Fruit fly (Drosophila melanogaster): ENCODE data around the gene HLH3B.
A peak's percentile ranks its signal among the peaks of the same experiment; 100 is the strongest.

Gene HLH3B

DNA sequence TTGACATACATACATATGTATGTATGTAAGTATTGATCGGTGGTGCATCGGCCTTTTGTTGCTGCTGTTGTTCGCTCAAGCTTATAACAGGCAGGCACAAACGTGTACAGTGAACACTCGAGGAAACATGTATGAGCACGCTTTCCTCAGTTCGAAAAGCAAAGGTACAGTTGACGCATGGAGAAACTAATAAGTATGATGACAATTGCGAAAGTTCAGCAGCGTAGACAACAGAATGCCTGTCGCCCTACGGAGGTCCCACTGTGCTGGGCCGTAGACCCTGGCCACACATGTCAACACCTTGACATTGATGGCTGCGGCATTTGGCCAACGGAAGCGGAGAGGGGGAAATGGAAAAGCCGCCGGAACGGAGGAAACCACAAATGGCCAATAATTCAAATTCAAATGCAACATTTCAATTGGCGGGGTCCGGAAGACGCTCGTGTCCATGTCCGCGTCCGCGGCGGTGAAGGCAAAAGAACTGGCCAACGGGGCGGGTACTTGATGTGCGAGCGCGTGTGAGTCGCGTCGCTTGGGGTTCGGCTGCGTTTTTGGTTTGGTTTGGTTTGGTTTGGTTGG is 26.7 kb upstream of the HLH3B start, which contains the start of gene CG2681 (continued):
- TF ChIP-seq chn (GFP tag; optimal IDR thresholded peaks at IDR 0.05) (no peak), Hr3 (GFP tag; optimal IDR thresholded peaks at IDR 0.05) (no peak), Ets97D (GFP tag; optimal IDR thresholded peaks at IDR 0.05) (no peak), Fer2 (tag; optimal IDR thresholded peaks at IDR 0.05) (no peak), knrl (GFP tag; IDR thresholded peaks at IDR 0.05; ENCODE audit: partially characterized antibody) (no peak), Xbp1 (GFP tag; optimal IDR thresholded peaks at IDR 0.05) (peak; percentile 17), ab (GFP tag; optimal IDR thresholded peaks at IDR 0.05) (no peak), pfk (GFP tag; optimal IDR thresholded peaks at IDR 0.05) (no peak), CG12299 (tag; optimal IDR thresholded peaks at IDR 0.05) (no peak), CG1603 (tag; optimal IDR thresholded peaks at IDR 0.05) (peak; percentile 50), zfh2 (GFP tag; optimal IDR thresholded peaks at IDR 0.05) (peak; percentile 23), Rx (GFP tag; IDR thresholded peaks at IDR 0.05) (peak; percentile 53), sim (GFP tag; IDR thresholded peaks at IDR 0.05) (no peak), CG8765 (GFP tag; IDR thresholded peaks at IDR 0.05) (no peak), Hsf (GFP tag; optimal IDR thresholded peaks at IDR 0.05) (peak; percentile 27), Ssrp (tag; optimal IDR thresholded peaks at IDR 0.05) (no peak), Poxn (GFP tag; IDR thresholded peaks at IDR 0.05) (0 out of 2 replicates have a peak, but pooled peaks have one; percentile 3), CG14050 (GFP tag; IDR thresholded peaks at IDR 0.05) (peak; percentile 27; the same call in 1 of the 3 replicates), unpg (GFP tag; optimal IDR thresholded peaks at IDR 0.05) (peak; percentile 2), HLH54F (GFP tag; optimal IDR thresholded peaks at IDR 0.05) (peak; percentile 46), repo (GFP tag; optimal IDR thresholded peaks at IDR 0.05) (no peak), CG30431 (GFP tag; optimal IDR thresholded peaks at IDR 0.05) (no peak), CG6854 (GFP tag; optimal IDR thresholded peaks at IDR 0.05) (no peak), so (GFP tag; IDR thresholded peaks at IDR 0.05) (no peak), fd102C (GFP tag; optimal IDR thresholded peaks at IDR 0.05) (no peak), CG6272 (GFP tag; IDR thresholded peaks at IDR 0.05) (no peak), Hey (tag; optimal IDR thresholded peaks at IDR 0.05) (no peak), CG12744 (GFP tag; optimal IDR thresholded peaks at IDR 0.05) (no peak), CG2116 (GFP tag; optimal IDR thresholded peaks at IDR 0.05) (no peak), pan (optimal IDR thresholded peaks at IDR 0.05) (no peak), pan (GFP tag; optimal IDR thresholded peaks at IDR 0.05 in 1 of 2, IDR thresholded peaks at IDR 0.05 in 1 of 2) (peak in 1 of 2 experiments; percentile 67), CrebB (tag; optimal IDR thresholded peaks at IDR 0.05) (no peak), CoRest (tag; optimal IDR thresholded peaks at IDR 0.05) (peak; percentile 6), CG10274 (GFP tag; optimal IDR thresholded peaks at IDR 0.05) (no peak), CG33213 (GFP tag; optimal IDR thresholded peaks at IDR 0.05) (no peak), CG17359 (tag; optimal IDR thresholded peaks at IDR 0.05) (peak; percentile 37), Optix (GFP tag; IDR thresholded peaks at IDR 0.05) (peak; percentile 56; the same call in 1 of the 3 replicates), CG2889 (GFP tag; IDR thresholded peaks at IDR 0.05) (0 out of 3 replicates have a peak, but pooled peaks have one; percentile 48), Mad (GFP tag; optimal IDR thresholded peaks at IDR 0.05) (no peak), Scr (GFP tag; IDR thresholded peaks at IDR 0.05; ENCODE audit: partially characterized antibody) (no peak), CG15696 (tag; optimal IDR thresholded peaks at IDR 0.05) (no peak), Tbp (GFP tag; optimal IDR thresholded peaks at IDR 0.05) (no peak), Aef1 (GFP tag; IDR thresholded peaks at IDR 0.05) (peak; percentile 43; the same call in 1 of the 3 replicates), CG1832 (GFP tag; optimal IDR thresholded peaks at IDR 0.05) (no peak), phol (tag; optimal IDR thresholded peaks at IDR 0.05) (no peak), ftz-f1 (GFP tag; optimal IDR thresholded peaks at IDR 0.05) (peak; percentile 24), cato (GFP tag; optimal IDR thresholded peaks at IDR 0.05; ENCODE audit: borderline replicate concordance) (no peak), bbx (GFP tag; IDR thresholded peaks at IDR 0.05; ENCODE audit: partially characterized antibody) (no peak), amos (GFP tag; IDR thresholded peaks at IDR 0.05; ENCODE audit: partially characterized antibody) (no peak), CG12659 (GFP tag; optimal IDR thresholded peaks at IDR 0.05) (peak; percentile 29), Max (GFP tag; optimal IDR thresholded peaks at IDR 0.05) (no peak)
